Fruit fly (Drosophila melanogaster): ENCODE data around the gene Arfrp1.
A peak's percentile ranks its signal among the peaks of the same experiment; 100 is the strongest.

Gene Arfrp1

dm6 chrX:9089254-9090056 lies 17.4 kb upstream of the Arfrp1 start, which contains the start of gene CCT2 (continued):
- TF ChIP-seq ase (GFP tag; IDR thresholded peaks at IDR 0.05): no peak
- no peak for TF ChIP-seq kni (GFP tag; optimal IDR thresholded peaks at IDR 0.05)
- no peak for TF ChIP-seq slbo (GFP tag; IDR thresholded peaks at IDR 0.05)
- TF ChIP-seq scrt (GFP tag; optimal IDR thresholded peaks at IDR 0.05): no peak
- no peak for TF ChIP-seq corto (GFP tag; optimal IDR thresholded peaks at IDR 0.05)
- TF ChIP-seq Hr51 (GFP tag; optimal IDR thresholded peaks at IDR 0.05): no peak
- TF ChIP-seq Optix (GFP tag; IDR thresholded peaks at IDR 0.05): no peak
- no peak for TF ChIP-seq NfI (GFP tag; optimal IDR thresholded peaks at IDR 0.05)
- no peak for TF ChIP-seq CG11247 (GFP tag; IDR thresholded peaks at IDR 0.05)
- TF ChIP-seq CG4617 (GFP tag; optimal IDR thresholded peaks at IDR 0.05; ENCODE audit: borderline replicate concordance): no peak
- no peak for TF ChIP-seq Mes4 (GFP tag; optimal IDR thresholded peaks at IDR 0.05)
- peak; percentile 71 for TF ChIP-seq dm (GFP tag; optimal IDR thresholded peaks at IDR 0.05)
- no peak for TF ChIP-seq sna (GFP tag; IDR thresholded peaks at IDR 0.05; ENCODE audit: partially characterized antibody)
- TF ChIP-seq CrebB (tag; optimal IDR thresholded peaks at IDR 0.05): no peak
- TF ChIP-seq Asciz (GFP tag; optimal IDR thresholded peaks at IDR 0.05): no peak
- TF ChIP-seq NC2β (GFP tag; optimal IDR thresholded peaks at IDR 0.05): no peak
- TF ChIP-seq CG2129 (GFP tag; IDR thresholded peaks at IDR 0.05; ENCODE audit: partially characterized antibody): no peak
- no peak for TF ChIP-seq tna (GFP tag; IDR thresholded peaks at IDR 0.05; ENCODE audit: partially characterized antibody)
- no peak for TF ChIP-seq CG14441 (GFP tag; IDR thresholded peaks at IDR 0.05)
- no peak for TF ChIP-seq Dek (tag; optimal IDR thresholded peaks at IDR 0.05)
- no peak for TF ChIP-seq HHEX (GFP tag; optimal IDR thresholded peaks at IDR 0.05)
- TF ChIP-seq CoRest (tag; optimal IDR thresholded peaks at IDR 0.05): no peak
- no peak for TF ChIP-seq Stat92E (GFP tag; optimal IDR thresholded peaks at IDR 0.05)
- no peak for TF ChIP-seq CG30020 (tag; optimal IDR thresholded peaks at IDR 0.05)
- TF ChIP-seq CG8359 (GFP tag; optimal IDR thresholded peaks at IDR 0.05; ENCODE audit: borderline replicate concordance): no peak
- no peak for TF ChIP-seq salm (tag; optimal IDR thresholded peaks at IDR 0.05)
- TF ChIP-seq CG12219 (GFP tag; optimal IDR thresholded peaks at IDR 0.05): no peak
- no peak for TF ChIP-seq CG33557 (GFP tag; optimal IDR thresholded peaks at IDR 0.05)
- TF ChIP-seq CG31441 (GFP tag; IDR thresholded peaks at IDR 0.05): no peak
- TF ChIP-seq gt (GFP tag; IDR thresholded peaks at IDR 0.05): no peak
- no peak for TF ChIP-seq dpn (GFP tag; optimal IDR thresholded peaks at IDR 0.05)
- no peak for TF ChIP-seq CG1792 (GFP tag; optimal IDR thresholded peaks at IDR 0.05)
- no peak for TF ChIP-seq CG6272 (GFP tag; IDR thresholded peaks at IDR 0.05)
- no peak for TF ChIP-seq Max (GFP tag; optimal IDR thresholded peaks at IDR 0.05)
- TF ChIP-seq tin (GFP tag; optimal IDR thresholded peaks at IDR 0.05): no peak
- no peak for TF ChIP-seq br (optimal IDR thresholded peaks at IDR 0.05)
- TF ChIP-seq CG9876 (GFP tag; optimal IDR thresholded peaks at IDR 0.05): no peak
- TF ChIP-seq Fer2 (tag; optimal IDR thresholded peaks at IDR 0.05): no peak
- TF ChIP-seq Xbp1 (GFP tag; optimal IDR thresholded peaks at IDR 0.05): no peak
- TF ChIP-seq CG12104 (GFP tag; optimal IDR thresholded peaks at IDR 0.05): no peak
- no peak; the same call in 1 of the 2 replicates for TF ChIP-seq Drgx (GFP tag; IDR thresholded peaks at IDR 0.05)
- no peak for TF ChIP-seq D19B (GFP tag; optimal IDR thresholded peaks at IDR 0.05)
- TF ChIP-seq CG14014 (GFP tag; IDR thresholded peaks at IDR 0.05): no peak
- TF ChIP-seq CG2889 (GFP tag; IDR thresholded peaks at IDR 0.05): no peak
- TF ChIP-seq CG12769 (tag; optimal IDR thresholded peaks at IDR 0.05): no peak
- no peak for TF ChIP-seq CG6813 (GFP tag; optimal IDR thresholded peaks at IDR 0.05)
- no peak for TF ChIP-seq dmrt99B (tag; optimal IDR thresholded peaks at IDR 0.05)
- peak; percentile 69 for TF ChIP-seq BEAF-32 (GFP tag; optimal IDR thresholded peaks at IDR 0.05)
- TF ChIP-seq CG10431 (GFP tag; optimal IDR thresholded peaks at IDR 0.05): no peak

Data from whole organism, embryonic.